Worm (Caenorhabditis elegans): ENCODE measurements around the gene rib-1.

Gene rib-1

ce11 chrIV:11578492-11578891 is at the start of gene rib-1:
TSS of gene rib-1 (plus strand) at chrIV:11578792.
- TF ChIP-seq dsc-1 (tag; optimal IDR thresholded peaks at IDR 0.05) = peak; percentile 60
- TF ChIP-seq tlp-1 (tag; optimal IDR thresholded peaks at IDR 0.05) = no peak
- TF ChIP-seq skn-1 (tag; optimal IDR thresholded peaks at IDR 0.05) = no peak

ce11 chrIV:11548671-11549070 is 29.9 kb upstream of the rib-1 start, which contains the start of gene M04B2.7:
TSS of gene M04B2.7 (minus strand) at chrIV:11548771.
- no peak for TF ChIP-seq nhr-77 (tag; optimal IDR thresholded peaks at IDR 0.05)
- TF ChIP-seq efl-1 (optimal IDR thresholded peaks at IDR 0.05) = no peak
- TF ChIP-seq efl-1 (GFP tag; optimal IDR thresholded peaks at IDR 0.05 in 1 of 2) = peak in 1 of 2 experiments; percentile 29
- no peak for TF ChIP-seq isw-1 (GFP tag; IDR thresholded peaks at IDR 0.05)

ce11 chrIV:11549694-11550093 is 28.9 kb upstream of the rib-1 start:
- TF ChIP-seq nhr-90 (tag; optimal IDR thresholded peaks at IDR 0.05; ENCODE audit: poor library complexity) = peak; percentile 86
- no peak for TF ChIP-seq zag-1 (tag; optimal IDR thresholded peaks at IDR 0.05)
- peak; percentile 37 for TF ChIP-seq fkh-8 (tag; optimal IDR thresholded peaks at IDR 0.05)
- TF ChIP-seq C34B4.2 (tag; optimal IDR thresholded peaks at IDR 0.05) = no peak
- TF ChIP-seq mab-9 (GFP tag; IDR thresholded peaks at IDR 0.05) = no peak
- no peak for TF ChIP-seq ceh-90 (tag; optimal IDR thresholded peaks at IDR 0.05)
- peak; percentile 61 to 74 for TF ChIP-seq efl-1 (optimal IDR thresholded peaks at IDR 0.05)
- peak; percentile 60 to 97 for TF ChIP-seq efl-1 (GFP tag; optimal IDR thresholded peaks at IDR 0.05 in 1 of 2)
- peak; percentile 17 for TF ChIP-seq unc-86 (tag; optimal IDR thresholded peaks at IDR 0.05)
- TF ChIP-seq ztf-4 (tag; optimal IDR thresholded peaks at IDR 0.05) = peak; percentile 27
- TF ChIP-seq unc-130 (tag; optimal IDR thresholded peaks at IDR 0.05) = peak; percentile 86
- TF ChIP-seq skn-1 (tag; optimal IDR thresholded peaks at IDR 0.05) = peak; percentile 43
- TF ChIP-seq unc-62 (GFP tag; optimal IDR thresholded peaks at IDR 0.05) = no peak
- TF ChIP-seq mef-2 (tag; optimal IDR thresholded peaks at IDR 0.05) = no peak
- TF ChIP-seq nhr-47 (tag; optimal IDR thresholded peaks at IDR 0.05) = peak; percentile 78
- no peak for TF ChIP-seq fkh-10 (GFP tag; optimal IDR thresholded peaks at IDR 0.05)
- TF ChIP-seq F16B12.6 (tag; optimal IDR thresholded peaks at IDR 0.05) = peak; percentile 28
- peak; percentile 29; the same call in 1 of the 2 replicates for TF ChIP-seq ceh-88 (GFP tag; IDR thresholded peaks at IDR 0.05)
- no peak for TF ChIP-seq alr-1 (tag; optimal IDR thresholded peaks at IDR 0.05; ENCODE audit: borderline replicate concordance)
- no peak for TF ChIP-seq nhr-28 (tag; optimal IDR thresholded peaks at IDR 0.05)
- TF ChIP-seq egl-13 (tag; optimal IDR thresholded peaks at IDR 0.05) = peak; percentile 18
- no peak for TF ChIP-seq hlh-17 (GFP tag; optimal IDR thresholded peaks at IDR 0.05; ENCODE audit: borderline replicate concordance)
- TF ChIP-seq lsy-2 (tag; optimal IDR thresholded peaks at IDR 0.05) = peak; percentile 65 to 87
- TF ChIP-seq mdl-1 (tag; optimal IDR thresholded peaks at IDR 0.05) = peak in 1 of 2 experiments; percentile 89
- TF ChIP-seq nhr-12 (tag; optimal IDR thresholded peaks at IDR 0.05) = no peak
- TF ChIP-seq nhr-77 (tag; optimal IDR thresholded peaks at IDR 0.05) = peak; percentile 78
- peak; percentile 80 for TF ChIP-seq swsn-7 (tag; optimal IDR thresholded peaks at IDR 0.05)
- TF ChIP-seq lin-15B (tag; optimal IDR thresholded peaks at IDR 0.05) = peak; percentile 20
- no peak for TF ChIP-seq unc-98 (GFP tag; IDR thresholded peaks at IDR 0.05)
- no peak for TF ChIP-seq pqm-1 (tag; optimal IDR thresholded peaks at IDR 0.05)
- TF ChIP-seq grh-1 (GFP tag; IDR thresholded peaks at IDR 0.05) = no peak
- peak; percentile 76 for TF ChIP-seq lin-14 (GFP tag; optimal IDR thresholded peaks at IDR 0.05)
- TF ChIP-seq C04F5.9 (tag; optimal IDR thresholded peaks at IDR 0.05) = peak; percentile 89
- peak; percentile 12 for TF ChIP-seq vab-15 (tag; optimal IDR thresholded peaks at IDR 0.05)
- TF ChIP-seq lin-35 (GFP tag; optimal IDR thresholded peaks at IDR 0.05) = peak; percentile 71 to 88
- TF ChIP-seq dpl-1 (GFP tag; optimal IDR thresholded peaks at IDR 0.05) = peak; percentile 36 to 69 (median 67)
- no peak for TF ChIP-seq sptf-1 (tag; optimal IDR thresholded peaks at IDR 0.05)
- peak; percentile 77 for TF ChIP-seq nhr-20 (tag; optimal IDR thresholded peaks at IDR 0.05)
- peak; percentile 55 for TF ChIP-seq lin-13 (GFP tag; optimal IDR thresholded peaks at IDR 0.05)
- peak; percentile 29 for TF ChIP-seq nhr-11 (tag; optimal IDR thresholded peaks at IDR 0.05)
- peak; percentile 86 for TF ChIP-seq C16A3.4 (tag; optimal IDR thresholded peaks at IDR 0.05)
- no peak for TF ChIP-seq ces-1 (GFP tag; optimal IDR thresholded peaks at IDR 0.05)
- peak; percentile 68 for TF ChIP-seq dsc-1 (tag; optimal IDR thresholded peaks at IDR 0.05)
- peak; percentile 92 for TF ChIP-seq snu-23 (GFP tag; optimal IDR thresholded peaks at IDR 0.05)
- TF ChIP-seq ceh-8 (GFP tag; optimal IDR thresholded peaks at IDR 0.05) = no peak
- no peak for TF ChIP-seq Y116A8C.19 (tag; optimal IDR thresholded peaks at IDR 0.05; ENCODE audit: borderline replicate concordance)
- TF ChIP-seq lin-39 (tag; optimal IDR thresholded peaks at IDR 0.05) = peak; percentile 28

Measured in whole organism, L1 larva.